Worm (Caenorhabditis elegans): ENCODE results near the gene irg-7.
A peak's percentile ranks its signal among the peaks of the same experiment; 100 is the strongest.

DNA sequence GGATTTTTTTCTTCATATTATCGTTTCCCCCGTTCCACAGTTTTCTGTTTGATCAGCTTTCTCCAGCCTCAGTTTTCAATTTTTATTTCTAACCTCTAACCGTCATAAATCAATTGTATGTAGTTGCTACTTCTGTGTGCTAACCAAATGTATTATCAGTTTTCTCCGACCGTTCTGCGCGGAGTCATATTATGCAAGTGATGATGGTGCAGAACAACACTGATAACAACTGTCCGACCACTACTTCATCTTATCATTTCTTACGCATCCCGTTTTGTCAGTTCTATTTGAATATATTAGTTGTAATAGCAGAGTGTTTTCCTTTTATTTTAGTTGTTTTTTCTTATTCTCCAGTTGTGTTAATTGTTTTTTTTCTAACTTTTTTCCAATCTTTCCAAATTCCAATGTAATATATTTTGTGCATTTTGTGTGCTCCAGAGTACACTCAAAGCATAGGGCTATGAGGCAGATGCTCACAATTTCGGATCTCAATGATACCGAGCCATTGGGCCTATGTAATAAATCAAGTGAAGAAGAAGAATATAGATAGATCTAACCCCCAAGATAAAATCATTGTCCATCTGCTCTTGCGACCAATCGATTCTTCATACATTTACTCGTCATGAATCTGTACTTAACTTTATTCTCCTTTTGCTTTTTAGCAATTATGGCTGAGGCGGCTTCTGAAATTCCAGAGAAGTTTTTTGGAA lies 13.5 kb upstream of the irg-7 start, which contains the start of gene lbp-3:
- TF ChIP-seq fos-1 (tag; optimal IDR thresholded peaks at IDR 0.05) (peak; percentile 98), ama-1 (optimal IDR thresholded peaks at IDR 0.05) (no peak), nhr-237 (tag; optimal IDR thresholded peaks at IDR 0.05) (no peak), nhr-11 (tag; optimal IDR thresholded peaks at IDR 0.05) (no peak), ztf-4 (tag; optimal IDR thresholded peaks at IDR 0.05) (no peak), nhr-12 (tag; optimal IDR thresholded peaks at IDR 0.05) (no peak), lin-13 (GFP tag; optimal IDR thresholded peaks at IDR 0.05) (no peak), unc-62 (GFP tag; optimal IDR thresholded peaks at IDR 0.05) (no peak), nhr-25 (tag; optimal IDR thresholded peaks at IDR 0.05) (no peak), lsy-2 (tag; optimal IDR thresholded peaks at IDR 0.05) (peak in 1 of 2 experiments; percentile 30)

Measured in whole organism, L2 larva.